Worm (Caenorhabditis elegans): ENCODE data around the gene nas-39.

- no peak for TF ChIP-seq nhr-76 (tag; optimal IDR thresholded peaks at IDR 0.05)
- TF ChIP-seq ceh-39 (tag; optimal IDR thresholded peaks at IDR 0.05) = no peak
- no peak for TF ChIP-seq elt-1 (tag; optimal IDR thresholded peaks at IDR 0.05; ENCODE audit: borderline replicate concordance, insufficient read depth)
- TF ChIP-seq nhr-12 (tag; optimal IDR thresholded peaks at IDR 0.05) = no peak
- TF ChIP-seq snpc-4 (tag; optimal IDR thresholded peaks at IDR 0.05) = no peak
- TF ChIP-seq ces-1 (GFP tag; optimal IDR thresholded peaks at IDR 0.05) = no peak
- TF ChIP-seq nhr-28 (tag; optimal IDR thresholded peaks at IDR 0.05) = no peak
- TF ChIP-seq M03D4.4 (tag; optimal IDR thresholded peaks at IDR 0.05) = no peak
- no peak for TF ChIP-seq mep-1 (tag; optimal IDR thresholded peaks at IDR 0.05)
- no peak for TF ChIP-seq unc-39 (tag; optimal IDR thresholded peaks at IDR 0.05)
- no peak for TF ChIP-seq pha-4 (tag; optimal IDR thresholded peaks at IDR 0.05)
Measured at ce11 chrX:16518771-16519170, 62.0 kb downstream of the nas-39 start.

Data from whole organism, mixed stage, embryonic.